Worm (Caenorhabditis elegans) whole organism, mixed stage, embryonic: ENCODE measurements around the gene bath-31.

Experiments
- M03D4.4 ChIP-seq: sonication (generic microtip); optimal IDR thresholded peaks from 2 replicates; lab custom pipeline; 2017; ENCODE audit warnings: mild to moderate bottlenecking, missing genetic modification characterization, missing compliant biosample characterization
- bed-3 ChIP-seq: fragments of 200-800 bp; sonication (Bioruptor generic); optimal IDR thresholded peaks from 3 replicates; lab custom pipeline; 2018; ENCODE audit warnings: mild to moderate bottlenecking, missing genetic modification characterization, moderate library complexity, missing compliant biosample characterization
- blmp-1 ChIP-seq: fragments of 150-350 bp; optimal IDR thresholded peaks from 2 replicates; lab custom pipeline; 2014; ENCODE audit warnings: missing biosample characterization, missing genetic modification characterization
- ceh-39 ChIP-seq: fragments of 150-350 bp; optimal IDR thresholded peaks from 2 replicates; lab custom pipeline; 2014; ENCODE audit warnings: missing biosample characterization, missing genetic modification characterization
- ceh-43 ChIP-seq: fragments of 200-800 bp; sonication (Bioruptor generic); optimal IDR thresholded peaks from 2 replicates; lab custom pipeline; 2018; ENCODE audit warnings: mild to moderate bottlenecking, missing genetic modification characterization, moderate library complexity, missing compliant biosample characterization
- ces-1 ChIP-seq: fragments of 150-350 bp; optimal IDR thresholded peaks from 2 replicates; lab custom pipeline; 2014; ENCODE audit warnings: missing biosample characterization, missing genetic modification reagents, missing genetic modification characterization
- cnd-1 ChIP-seq: fragments of 200-800 bp; sonication (Bioruptor generic); optimal IDR thresholded peaks from 2 replicates; lab custom pipeline; 2018; ENCODE audit warnings: mild to moderate bottlenecking, missing genetic modification characterization, missing compliant biosample characterization
- elt-1 ChIP-seq: sonication (generic microtip); optimal IDR thresholded peaks from 2 replicates; lab custom pipeline; 2017; ENCODE audit warnings: missing genetic modification characterization, mild to moderate bottlenecking, missing compliant biosample characterization, antibody characterized with exemption, moderate library complexity, borderline replicate concordance; ENCODE audit not compliant: insufficient read depth
- elt-3 ChIP-seq: fragments of 150-350 bp; optimal IDR thresholded peaks from 2 replicates; lab custom pipeline; 2014; ENCODE audit warnings: missing biosample characterization, missing genetic modification characterization
- flh-1 ChIP-seq: fragments of 200-800 bp; sonication (Bioruptor generic); optimal IDR thresholded peaks from 2 replicates; lab custom pipeline; 2018; ENCODE audit warnings: mild to moderate bottlenecking, missing genetic modification characterization, moderate library complexity, missing compliant biosample characterization
- ham-2 ChIP-seq: fragments of 200-800 bp; sonication (Bioruptor generic); optimal IDR thresholded peaks from 2 replicates; lab custom pipeline; 2018; ENCODE audit warnings: mild to moderate bottlenecking, missing genetic modification characterization, missing compliant biosample characterization
- hlh-1 ChIP-seq: fragments of 150-350 bp; optimal IDR thresholded peaks from 2 replicates; lab custom pipeline; 2014; ENCODE audit warnings: missing biosample characterization, missing genetic modification reagents, missing genetic modification characterization
- lin-32 ChIP-seq: fragments of 200-800 bp; sonication (Bioruptor generic); optimal IDR thresholded peaks from 2 replicates; lab custom pipeline; 2018; ENCODE audit warnings: mild to moderate bottlenecking, missing genetic modification characterization, missing compliant biosample characterization
- lsy-2 ChIP-seq: fragments of 150-350 bp; optimal IDR thresholded peaks from 2 replicates; lab custom pipeline; 2014; ENCODE audit warnings: missing biosample characterization, missing genetic modification characterization
- mab-5 ChIP-seq: fragments of 150-350 bp; optimal IDR thresholded peaks from 2 replicates; lab custom pipeline; 2014; ENCODE audit warnings: missing biosample characterization, missing genetic modification characterization
- mep-1 ChIP-seq: fragments of 150-350 bp; optimal IDR thresholded peaks from 2 replicates; lab custom pipeline; 2017; ENCODE audit warnings: missing biosample characterization, missing genetic modification reagents, missing genetic modification characterization, inconsistent platforms
- mls-2 ChIP-seq: sonication (generic microtip); optimal IDR thresholded peaks from 2 replicates; lab custom pipeline; 2016; ENCODE audit warnings: mild to moderate bottlenecking, missing genetic modification characterization, moderate library complexity, missing compliant biosample characterization
- nhr-12 ChIP-seq: fragments of 150-350 bp; optimal IDR thresholded peaks from 2 replicates; lab custom pipeline; 2014; ENCODE audit warnings: missing biosample characterization, missing genetic modification characterization
- nhr-237 ChIP-seq: fragments of 150-350 bp; optimal IDR thresholded peaks from 2 replicates; lab custom pipeline; 2014; ENCODE audit warnings: missing biosample characterization, missing genetic modification characterization
- nhr-28 ChIP-seq: fragments of 150-350 bp; optimal IDR thresholded peaks from 2 replicates; lab custom pipeline; 2014; ENCODE audit warnings: missing biosample characterization, missing genetic modification characterization
- nhr-76 ChIP-seq: sonication (generic microtip); optimal IDR thresholded peaks from 2 replicates; lab custom pipeline; 2017; ENCODE audit warnings: missing biosample characterization, missing genetic modification characterization
- sem-2 ChIP-seq: fragments of 200-800 bp; sonication (Bioruptor generic); optimal IDR thresholded peaks from 2 replicates; lab custom pipeline; 2018; ENCODE audit warnings: mild to moderate bottlenecking, missing genetic modification characterization, missing compliant biosample characterization
- snpc-4 ChIP-seq: fragments of 150-350 bp; optimal IDR thresholded peaks from 2 replicates; lab custom pipeline; 2014; ENCODE audit warnings: missing biosample characterization, missing genetic modification characterization
- tbx-8 ChIP-seq: fragments of 200-800 bp; sonication (Bioruptor generic); optimal IDR thresholded peaks from 2 replicates; lab custom pipeline; 2018; ENCODE audit warnings: mild to moderate bottlenecking, missing genetic modification characterization, moderate library complexity, missing compliant biosample characterization
- unc-120 ChIP-seq: sonication (generic microtip); optimal IDR thresholded peaks from 2 replicates; lab custom pipeline; 2017; ENCODE audit warnings: missing genetic modification characterization, missing compliant biosample characterization; ENCODE audit not compliant: poor library complexity, severe bottlenecking
- unc-39 ChIP-seq: fragments of 150-350 bp; optimal IDR thresholded peaks from 2 replicates; lab custom pipeline; 2014; ENCODE audit warnings: missing biosample characterization, missing genetic modification characterization
- unc-62 ChIP-seq: fragments of 150-350 bp; optimal IDR thresholded peaks from 2 replicates; lab custom pipeline; 2014; ENCODE audit warnings: missing biosample characterization, missing genetic modification reagents, missing genetic modification characterization
- ztf-11 ChIP-seq: fragments of 150-350 bp; optimal IDR thresholded peaks from 2 replicates; lab custom pipeline; 2014; ENCODE audit warnings: missing biosample characterization, missing genetic modification characterization

Gene bath-31

ce11 chrII:3727996-3728395 lies 3.8 kb upstream of the bath-31 start, which contains the start of gene C46E10.8:
TSS of gene C46E10.8 (minus strand) at chrII:3728096.
- TF ChIP-seq sem-2 (GFP tag; lab: Kevin White, UChicago): no peak

DNA sequence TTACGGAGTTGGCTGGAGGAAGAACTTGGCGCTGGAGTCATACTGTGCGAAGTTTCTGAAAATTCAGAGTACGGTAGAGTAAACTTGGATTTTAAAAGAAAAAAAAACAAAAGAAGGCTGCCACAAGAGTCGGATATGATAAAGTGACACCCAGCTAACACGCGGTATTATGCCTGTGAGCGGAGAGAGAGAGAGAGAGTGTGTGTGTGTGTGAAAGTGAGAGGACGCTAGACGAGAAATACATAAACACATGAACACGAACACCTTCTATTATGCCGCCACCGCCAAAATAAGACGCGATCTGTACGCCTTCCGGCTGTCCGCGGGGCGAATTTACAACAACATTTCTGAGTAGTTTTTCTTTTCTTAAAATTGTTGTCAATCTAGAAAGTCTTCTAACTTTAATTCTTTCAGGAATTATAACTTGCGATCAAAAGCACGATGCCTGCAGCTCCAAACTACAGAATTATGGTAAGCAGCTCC lies 5.2 kb downstream of the bath-31 start, which contains the start of gene F12E12.6:
TSS of gene F12E12.6 (minus strand) at position 51 of the 483 bp plus-strand sequence.
- TF ChIP-seq ceh-39 (tag; lab: Kevin White, UChicago) (no peak), mep-1 (tag; lab: Kevin White, UChicago) (no peak), lin-32 (GFP tag; lab: Kevin White, UChicago) (no peak), sem-2 (GFP tag; lab: Kevin White, UChicago) (no peak), elt-3 (tag; lab: Kevin White, UChicago) (no peak), flh-1 (GFP tag; lab: Kevin White, UChicago) (no peak), unc-120 (tag; lab: Kevin White, UChicago) (no peak), tbx-8 (GFP tag; lab: Kevin White, UChicago) (no peak), ceh-43 (GFP tag; lab: Kevin White, UChicago) (no peak)
- TF ChIP-seq, all 35 proteins: peak for 0

- TF ChIP-seq ceh-39 (tag; lab: Kevin White, UChicago): no peak
- no peak for TF ChIP-seq cnd-1 (tag; lab: Kevin White, UChicago)
- TF ChIP-seq nhr-12 (tag; lab: Kevin White, UChicago): no peak
- no peak for TF ChIP-seq tbx-8 (GFP tag; lab: Kevin White, UChicago)
- TF ChIP-seq mls-2: no peak
- no peak for TF ChIP-seq flh-1 (GFP tag; lab: Kevin White, UChicago)
- TF ChIP-seq snpc-4 (tag; lab: Kevin White, UChicago): no peak
- TF ChIP-seq, all 35 proteins: peak for 0
Measured at ce11 chrII:3739647-3740046, 7.9 kb downstream of the bath-31 start, which contains the start of gene F12E12.2. TSS of gene F12E12.2 (plus strand) at chrII:3739947.

DNA sequence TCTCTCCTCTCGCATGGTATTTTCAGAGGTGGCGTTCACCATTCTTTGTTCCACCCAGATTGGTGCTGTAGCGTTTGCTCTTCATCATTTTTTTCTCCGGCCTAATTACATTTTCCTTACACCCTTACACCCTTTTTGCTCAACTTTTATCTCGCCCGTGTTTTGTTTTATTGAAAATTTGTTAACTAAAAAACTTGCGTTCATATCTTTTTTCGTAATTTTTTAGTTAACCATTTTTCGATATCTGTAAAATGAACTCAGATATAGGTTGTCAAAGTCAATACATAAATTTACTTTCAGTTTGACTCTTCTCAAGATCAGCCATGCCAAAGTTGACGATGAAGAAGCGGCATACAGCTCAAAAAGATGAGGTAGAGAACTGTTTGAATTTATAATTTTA lies 9.8 kb downstream of the bath-31 start, which contains the start of gene F12E12.1:
TSS of gene F12E12.1 (plus strand) at position 301 of the 400 bp plus-strand sequence.
- no peak for TF ChIP-seq nhr-76
- no peak for TF ChIP-seq unc-120 (tag; lab: Kevin White, UChicago)
- no peak for TF ChIP-seq ceh-43 (GFP tag; lab: Kevin White, UChicago)
- TF ChIP-seq lsy-2 (tag; lab: Kevin White, UChicago): no peak
- no peak for TF ChIP-seq lin-32 (GFP tag; lab: Kevin White, UChicago)
- no peak for TF ChIP-seq nhr-237 (tag; lab: Kevin White, UChicago)
- TF ChIP-seq ham-2 (GFP tag; lab: Kevin White, UChicago): no peak
- TF ChIP-seq nhr-12 (tag; lab: Kevin White, UChicago): no peak
- no peak for TF ChIP-seq nhr-28
- TF ChIP-seq hlh-1 (tag; lab: Kevin White, UChicago): no peak
- TF ChIP-seq ces-1 (GFP tag; lab: Kevin White, UChicago): no peak
- TF ChIP-seq unc-62 (GFP tag; lab: Kevin White, UChicago): no peak
- no peak for TF ChIP-seq sem-2 (GFP tag; lab: Kevin White, UChicago)
- TF ChIP-seq elt-1: no peak
- no peak for TF ChIP-seq elt-3 (tag; lab: Kevin White, UChicago)
- TF ChIP-seq ztf-11 (tag; lab: Kevin White, UChicago): no peak
- no peak for TF ChIP-seq M03D4.4 (tag; lab: Kevin White, UChicago)
- TF ChIP-seq unc-39: no peak

- TF ChIP-seq elt-1: no peak
Measured at ce11 chrII:3743684-3744200, 12.0 kb downstream of the bath-31 start, which contains the start of gene nta-1. TSS of gene nta-1 (minus strand) at chrII:3743814.

ce11 chrII:3747405-3747804 lies 15.6 kb downstream of the bath-31 start, which contains the start of gene fbxb-92:
TSS of gene fbxb-92 (minus strand) at chrII:3747505.
- no peak for TF ChIP-seq bed-3 (GFP tag; lab: Kevin White, UChicago)
- no peak for TF ChIP-seq ceh-39 (tag; lab: Kevin White, UChicago)
- TF ChIP-seq blmp-1 (tag; lab: Kevin White, UChicago): no peak
- no peak for TF ChIP-seq mab-5 (tag; lab: Kevin White, UChicago)
- no peak for TF ChIP-seq nhr-76
- TF ChIP-seq ztf-11 (tag; lab: Kevin White, UChicago): no peak
